Fruit fly (Drosophila melanogaster) whole organism, embryonic: ENCODE results near the gene CG13313.

Experiments used
- Ada2b ChIP-seq: fragments of 200-800 bp; sonication (Bioruptor generic); IDR thresholded peaks from 2 replicates; pipeline ENCODE4 v1.3.6; 2022; ENCODE audit warnings: missing biosample characterization, missing genetic modification characterization
- Asciz ChIP-seq: fragments of 200-800 bp; sonication (Bioruptor generic); optimal IDR thresholded peaks from 2 replicates; lab custom pipeline; 2017; ENCODE audit warnings: missing biosample characterization, mild to moderate bottlenecking, missing genetic modification characterization, missing genetic modification reagents
- Awh ChIP-seq: fragments of 200-800 bp; sonication (Bioruptor generic); IDR thresholded peaks from 2 replicates; pipeline ENCODE4, ENCODE4 v1.3.6; 2022; ENCODE audit warnings: missing biosample characterization, missing genetic modification characterization
- B-H2 ChIP-seq: fragments of 200-800 bp; sonication (Bioruptor generic); optimal IDR thresholded peaks from 2 replicates; lab custom pipeline; 2018; ENCODE audit warnings: missing biosample characterization, mild to moderate bottlenecking, missing genetic modification characterization
- CG15073 ChIP-seq: fragments of 200-800 bp; sonication (Bioruptor generic); optimal IDR thresholded peaks from 2 replicates; lab custom pipeline; 2016; ENCODE audit warnings: missing biosample characterization, missing genetic modification characterization
- CG17612 ChIP-seq: fragments of 200-800 bp; sonication (Bioruptor generic); IDR thresholded peaks from 2 replicates; pipeline ENCODE4 v1.3.6; 2022; ENCODE audit warnings: missing biosample characterization, missing genetic modification characterization
- CG1832 ChIP-seq: fragments of 200-800 bp; sonication (Bioruptor generic); optimal IDR thresholded peaks from 2 replicates; lab custom pipeline; 2017; ENCODE audit warnings: missing biosample characterization, mild to moderate bottlenecking, missing genetic modification characterization, inconsistent platforms
- CG30403 ChIP-seq: fragments of 200-800 bp; sonication (Bioruptor generic); optimal IDR thresholded peaks from 3 replicates; lab custom pipeline; 2016; ENCODE audit warnings: missing biosample characterization, missing genetic modification characterization
- CG3065 ChIP-seq: fragments of 200-800 bp; sonication (Bioruptor generic); optimal IDR thresholded peaks from 2 replicates; lab custom pipeline; 2016; ENCODE audit warnings: missing biosample characterization, missing genetic modification characterization
- CG31224 ChIP-seq: fragments of 200-800 bp; sonication (Bioruptor generic); IDR thresholded peaks from 2 replicates; pipeline ENCODE4 v1.3.6; 2022; ENCODE audit warnings: missing biosample characterization, missing genetic modification characterization
- CG3163 ChIP-seq: fragments of 200-800 bp; sonication (Bioruptor generic); optimal IDR thresholded peaks from 3 replicates; lab custom pipeline; 2016; ENCODE audit warnings: missing biosample characterization, missing genetic modification characterization
- CG33557 ChIP-seq: fragments of 200-800 bp; sonication (Bioruptor generic); optimal IDR thresholded peaks from 2 replicates; lab custom pipeline; 2019; ENCODE audit warnings: missing biosample characterization, mild to moderate bottlenecking, missing genetic modification characterization, moderate library complexity
- CG34224 ChIP-seq: fragments of 200-800 bp; sonication (Bioruptor generic); IDR thresholded peaks from 3 replicates; pipeline ENCODE4 v1.3.6; 2022; ENCODE audit warnings: missing biosample characterization, missing genetic modification characterization; ENCODE audit not compliant: partially characterized antibody
- CG4404 ChIP-seq: fragments of 200-800 bp; sonication (Bioruptor generic); IDR thresholded peaks from 2 replicates; pipeline ENCODE4 v1.3.6; 2022; ENCODE audit warnings: missing biosample characterization, missing genetic modification characterization
- CG4820 ChIP-seq: fragments of 200-800 bp; sonication (Bioruptor generic); optimal IDR thresholded peaks from 3 replicates; lab custom pipeline; 2016; ENCODE audit warnings: missing biosample characterization, missing genetic modification characterization
- CG7839 ChIP-seq: fragments of 200-800 bp; sonication (Bioruptor generic); optimal IDR thresholded peaks from 3 replicates; lab custom pipeline; 2018; ENCODE audit warnings: missing biosample characterization, mild to moderate bottlenecking, missing genetic modification characterization, moderate library complexity
- CG8924 ChIP-seq: fragments of 200-800 bp; optimal IDR thresholded peaks from 3 replicates; lab custom pipeline; 2019; ENCODE audit warnings: missing biosample characterization, mild to moderate bottlenecking, missing genetic modification characterization, moderate library complexity
- CHES-1-like ChIP-seq: fragments of 200-800 bp; sonication (Bioruptor generic); optimal IDR thresholded peaks from 2 replicates; lab custom pipeline; 2016; ENCODE audit warnings: missing biosample characterization, missing genetic modification characterization
- Dad ChIP-seq: fragments of 200-800 bp; sonication (Bioruptor generic); optimal IDR thresholded peaks from 3 replicates; lab custom pipeline; 2016; ENCODE audit warnings: missing biosample characterization, missing genetic modification characterization
- Dbx ChIP-seq: fragments of 200-800 bp; sonication (Bioruptor generic); IDR thresholded peaks from 3 replicates; pipeline ENCODE4 v1.3.6; 2022; ENCODE audit warnings: missing biosample characterization, missing genetic modification characterization
- Dll ChIP-seq: fragments of 200-800 bp; sonication (Bioruptor generic); IDR thresholded peaks from 4 replicates; pipeline ENCODE4 v1.3.6; 2022; ENCODE audit warnings: missing biosample characterization, missing genetic modification characterization; ENCODE audit not compliant: partially characterized antibody
- E2f2 ChIP-seq: fragments of 200-800 bp; sonication (Bioruptor generic); IDR thresholded peaks from 2 replicates; pipeline ENCODE4 v1.3.6; 2022; ENCODE audit warnings: missing biosample characterization, missing genetic modification characterization
- Ets65A ChIP-seq: fragments of 200-800 bp; sonication (Bioruptor generic); peaks from one replicate; lab custom pipeline; 2016; ENCODE audit warnings: missing biosample characterization, missing genetic modification characterization
- Hand ChIP-seq: fragments of 200-800 bp; sonication (Bioruptor generic); optimal IDR thresholded peaks from 2 replicates; lab custom pipeline; 2017; ENCODE audit warnings: mild to moderate bottlenecking, missing biosample characterization, missing genetic modification reagents, missing genetic modification characterization
- Hsf ChIP-seq: fragments of 200-800 bp; sonication (Bioruptor generic); optimal IDR thresholded peaks from 3 replicates; lab custom pipeline; 2016; ENCODE audit warnings: missing biosample characterization, missing genetic modification characterization
- Myb ChIP-seq: fragments of 200-800 bp; sonication (Bioruptor generic); optimal IDR thresholded peaks from 2 replicates; lab custom pipeline; 2016; ENCODE audit warnings: missing biosample characterization, missing genetic modification characterization
- Scr ChIP-seq: fragments of 200-800 bp; sonication (Bioruptor generic); IDR thresholded peaks from 2 replicates; pipeline ENCODE4 v1.3.6; 2022; ENCODE audit warnings: missing biosample characterization, missing genetic modification characterization; ENCODE audit not compliant: partially characterized antibody
- Sry-δ ChIP-seq: fragments of 200-800 bp; sonication (Bioruptor generic); optimal IDR thresholded peaks from 2 replicates; lab custom pipeline; 2016; ENCODE audit warnings: missing biosample characterization, missing genetic modification characterization
- Ssrp ChIP-seq: fragments of 200-800 bp; sonication (Bioruptor generic); optimal IDR thresholded peaks from 2 replicates; lab custom pipeline; 2018; ENCODE audit warnings: missing biosample characterization, mild to moderate bottlenecking, missing genetic modification characterization, moderate library complexity
- Xbp1 ChIP-seq: fragments of 200-800 bp; sonication (Bioruptor generic); optimal IDR thresholded peaks from 3 replicates; lab custom pipeline; 2016; ENCODE audit warnings: missing biosample characterization, mild to moderate bottlenecking, missing genetic modification characterization
- az2 ChIP-seq: fragments of 200-800 bp; sonication (Bioruptor generic); optimal IDR thresholded peaks from 3 replicates; lab custom pipeline; 2016; ENCODE audit warnings: missing biosample characterization, missing genetic modification characterization
- bigmax ChIP-seq: fragments of 200-800 bp; sonication (Bioruptor generic); optimal IDR thresholded peaks from 2 replicates; lab custom pipeline; 2018; ENCODE audit warnings: missing biosample characterization, mild to moderate bottlenecking, missing genetic modification characterization
- dan ChIP-seq: fragments of 200-800 bp; sonication (Bioruptor generic); IDR thresholded peaks from 2 replicates; pipeline ENCODE4 v1.3.6; 2022; ENCODE audit warnings: missing biosample characterization, missing genetic modification characterization
- dm ChIP-seq: fragments of 200-800 bp; sonication (Bioruptor generic); optimal IDR thresholded peaks from 3 replicates; lab custom pipeline; 2016; ENCODE audit warnings: missing biosample characterization, missing genetic modification characterization
- ewg ChIP-seq: fragments of 200-800 bp; sonication (Bioruptor generic); optimal IDR thresholded peaks from 3 replicates; lab custom pipeline; 2017; ENCODE audit warnings: mild to moderate bottlenecking, missing biosample characterization, missing genetic modification reagents, missing genetic modification characterization
- exex ChIP-seq: fragments of 200-800 bp; sonication (Bioruptor generic); optimal IDR thresholded peaks from 4 replicates; lab custom pipeline; 2018; ENCODE audit warnings: missing biosample characterization, mild to moderate bottlenecking, missing genetic modification characterization, moderate library complexity
- h ChIP-seq: fragments of >200 bp; optimal IDR thresholded peaks from 2 replicates; lab custom pipeline; 2017
- ham ChIP-seq: fragments of 200-800 bp; sonication (Bioruptor generic); IDR thresholded peaks from 2 replicates; pipeline ENCODE4 v1.3.6; 2022; ENCODE audit warnings: missing biosample characterization, missing genetic modification characterization
- ken ChIP-seq: fragments of 200-800 bp; sonication (Bioruptor generic); IDR thresholded peaks from 3 replicates; pipeline ENCODE4 v1.3.6; 2022; ENCODE audit warnings: missing biosample characterization, missing genetic modification characterization
- knrl ChIP-seq: fragments of 200-800 bp; sonication (Bioruptor generic); IDR thresholded peaks from 3 replicates; pipeline ENCODE4 v1.3.6; 2022; ENCODE audit warnings: missing biosample characterization, missing genetic modification characterization; ENCODE audit not compliant: partially characterized antibody
- lbe ChIP-seq: fragments of 200-800 bp; sonication (Bioruptor generic); optimal IDR thresholded peaks from 2 replicates; lab custom pipeline; 2016; ENCODE audit warnings: missing biosample characterization, mild to moderate bottlenecking, missing genetic modification characterization
- mld ChIP-seq: fragments of 200-800 bp; sonication (Bioruptor generic); IDR thresholded peaks from 3 replicates; pipeline ENCODE4 v1.3.6; 2022; ENCODE audit warnings: missing biosample characterization, missing genetic modification characterization; ENCODE audit not compliant: partially characterized antibody
- nerfin-1 ChIP-seq: fragments of 200-800 bp; sonication (Bioruptor generic); optimal IDR thresholded peaks from 3 replicates; lab custom pipeline; 2019; ENCODE audit warnings: missing biosample characterization, mild to moderate bottlenecking, missing genetic modification characterization, moderate library complexity
- pb ChIP-seq: fragments of 200-800 bp; sonication (Bioruptor generic); optimal IDR thresholded peaks from 3 replicates; lab custom pipeline; 2016; ENCODE audit warnings: missing biosample characterization, missing genetic modification characterization
- pho ChIP-seq: fragments of 200-800 bp; sonication (Bioruptor generic); optimal IDR thresholded peaks from 2 replicates; lab custom pipeline; 2016; ENCODE audit warnings: missing biosample characterization, missing genetic modification characterization
- scrt ChIP-seq: fragments of 200-800 bp; sonication (Bioruptor generic); optimal IDR thresholded peaks from 2 replicates; lab custom pipeline; 2018; ENCODE audit warnings: missing biosample characterization, mild to moderate bottlenecking, missing genetic modification characterization, moderate library complexity
- stwl ChIP-seq: fragments of 200-800 bp; sonication (Bioruptor generic); optimal IDR thresholded peaks from 3 replicates; lab custom pipeline; 2018; ENCODE audit warnings: missing biosample characterization, mild to moderate bottlenecking, missing genetic modification characterization, moderate library complexity
- vfl ChIP-seq: fragments of 200-800 bp; sonication (Bioruptor generic); optimal IDR thresholded peaks from 2 replicates; lab custom pipeline; 2016; ENCODE audit warnings: missing biosample characterization, missing genetic modification characterization
- wdn ChIP-seq: fragments of 200-800 bp; sonication (Bioruptor generic); IDR thresholded peaks from 2 replicates; pipeline ENCODE4 v1.3.6; 2022; ENCODE audit warnings: missing biosample characterization, missing genetic modification characterization

CG13313 gene

DNA sequence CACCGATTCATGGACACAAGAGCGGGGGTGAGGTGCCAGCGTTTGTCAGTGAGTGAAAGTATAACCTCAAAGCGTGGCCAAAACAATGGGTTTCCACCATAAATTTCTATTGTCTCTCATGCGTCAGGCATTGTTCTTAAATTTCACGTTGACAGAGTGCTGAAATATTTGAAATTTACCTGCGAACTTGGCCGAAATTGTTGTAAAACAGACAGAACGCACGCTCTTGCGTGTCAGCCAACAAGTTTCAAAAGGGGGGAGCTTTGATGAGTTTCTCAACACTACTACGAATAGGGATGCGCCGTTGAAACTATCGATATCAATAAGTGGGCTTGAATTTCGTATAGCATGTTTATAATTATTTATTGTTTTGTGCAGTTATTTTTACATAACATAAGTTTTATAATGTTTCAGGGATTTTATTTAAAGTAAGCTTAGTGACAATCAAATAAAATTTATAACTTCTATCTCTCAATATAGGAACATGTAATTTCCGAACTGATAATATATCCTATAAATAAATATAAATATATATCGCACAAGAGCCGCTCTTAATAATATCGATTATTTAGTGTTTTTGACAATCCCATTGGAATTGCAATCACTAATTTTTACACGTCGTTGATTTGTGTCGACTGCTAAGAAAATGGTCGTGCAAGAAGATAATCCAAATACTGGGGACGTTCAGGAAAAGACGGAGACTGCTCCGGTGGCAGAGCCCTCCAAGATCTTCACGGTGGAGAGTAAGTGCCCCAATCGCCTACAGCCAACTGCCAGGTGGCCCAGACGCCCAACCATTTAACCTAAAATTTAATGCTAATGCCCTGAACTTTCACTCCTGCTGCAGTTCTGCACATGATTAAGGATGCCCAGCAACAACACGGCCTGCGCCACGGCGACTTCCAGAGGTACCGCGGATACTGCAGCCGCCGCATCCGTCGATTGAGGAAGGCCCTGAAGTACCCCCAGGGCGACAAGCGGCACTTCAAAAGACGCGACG is 16.1 kb downstream of the CG13313 start, which contains the start of the genes pix and Srp68 (continued):
- TF ChIP-seq Awh (no peak), CG17612 (GFP tag; lab: Robert Waterston, UW) (no peak), dan (GFP tag; lab: Robert Waterston, UW) (no peak), CG30403 (GFP tag; lab: Kevin White, UChicago) (peak; percentile 78), Scr (GFP tag; lab: Robert Waterston, UW) (peak; percentile 93), Dad (GFP tag; lab: Kevin White, UChicago) (peak; percentile 34), Ssrp (peak; percentile 34), CG8924 (peak; percentile 75), CG3163 (peak; percentile 11), ewg (GFP tag; lab: Kevin White, UChicago) (peak; percentile 63), E2f2 (GFP tag; lab: Robert Waterston, UW) (peak; percentile 37), CG34224 (GFP tag; lab: Robert Waterston, UW) (peak; percentile 80), exex (tag; lab: Kevin White, UChicago) (peak; percentile 44), CG3065 (no peak), Asciz (GFP tag; lab: Kevin White, UChicago) (no peak), Xbp1 (GFP tag; lab: Kevin White, UChicago) (peak; percentile 72), B-H2 (peak; percentile 34), Hand (GFP tag; lab: Kevin White, UChicago) (no peak), Ada2b (GFP tag; lab: Robert Waterston, UW) (no peak), CG4404 (GFP tag; lab: Robert Waterston, UW) (peak; percentile 64), pb (no peak), CG15073 (GFP tag; lab: Kevin White, UChicago) (no peak), nerfin-1 (tag; lab: Kevin White, UChicago) (peak; percentile 63), CG7839 (tag; lab: Kevin White, UChicago) (peak; percentile 41), CHES-1-like (peak; percentile 45), scrt (GFP tag; lab: Kevin White, UChicago) (peak; percentile 48), Dbx (peak; percentile 67; the same call in 1 of the 3 replicates), lbe (GFP tag; lab: Kevin White, UChicago) (peak; percentile 51), wdn (no peak), ham (GFP tag; lab: Robert Waterston, UW) (no peak), dm (GFP tag; lab: Kevin White, UChicago) (peak; percentile 81), Dll (GFP tag; lab: Robert Waterston, UW) (peak; percentile 92), CG4820 (GFP tag; lab: Kevin White, UChicago) (peak; percentile 37), CG31224 (GFP tag; lab: Robert Waterston, UW) (0 out of 2 replicates have a peak, but pooled peaks have one; percentile 14), Myb (GFP tag; lab: Kevin White, UChicago) (peak; percentile 16), CG1832 (GFP tag; lab: Kevin White, UChicago) (no peak), vfl (GFP tag; lab: Kevin White, UChicago) (peak; percentile 13), Sry-δ (GFP tag; lab: Kevin White, UChicago) (peak; percentile 84), Ets65A (peak; percentile 92), knrl (GFP tag; lab: Robert Waterston, UW) (peak; percentile 93), pho (GFP tag; lab: Kevin White, UChicago) (peak; percentile 54), bigmax (GFP tag; lab: Kevin White, UChicago) (peak; percentile 97), mld (GFP tag; lab: Robert Waterston, UW) (peak; percentile 54; the same call in 1 of the 3 replicates), ken (0 out of 3 replicates have a peak, but pooled peaks have one; percentile 48), h (lab: Kevin White, UChicago) (no peak), Hsf (GFP tag; lab: Kevin White, UChicago) (peak; percentile 61), CG33557 (GFP tag; lab: Kevin White, UChicago) (peak; percentile 75), az2 (GFP tag; lab: Kevin White, UChicago) (peak; percentile 48), stwl (tag; lab: Kevin White, UChicago) (peak; percentile 54)
